Fruit fly (Drosophila melanogaster) whole organism, pupa: ENCODE results near the gene Spn75F.
A peak's percentile ranks its signal among the peaks of the same experiment; 100 is the strongest.

Experiments
- CG10348 ChIP-seq: fragments of 200-800 bp; sonication (Bioruptor generic); IDR thresholded peaks from 2 replicates; pipeline ENCODE4 v1.3.6; 2022; ENCODE audit warnings: missing biosample characterization, missing genetic modification characterization
- CG8159 ChIP-seq: fragments of 200-800 bp; sonication (Bioruptor generic); optimal IDR thresholded peaks from 3 replicates; lab custom pipeline; 2018; ENCODE audit warnings: missing biosample characterization, mild to moderate bottlenecking, missing genetic modification characterization, moderate library complexity
- Snoo ChIP-seq: fragments of 200-800 bp; sonication (Bioruptor generic); optimal IDR thresholded peaks from 3 replicates; lab custom pipeline; 2017; ENCODE audit warnings: missing biosample characterization, mild to moderate bottlenecking, missing genetic modification characterization, inconsistent platforms

DNA sequence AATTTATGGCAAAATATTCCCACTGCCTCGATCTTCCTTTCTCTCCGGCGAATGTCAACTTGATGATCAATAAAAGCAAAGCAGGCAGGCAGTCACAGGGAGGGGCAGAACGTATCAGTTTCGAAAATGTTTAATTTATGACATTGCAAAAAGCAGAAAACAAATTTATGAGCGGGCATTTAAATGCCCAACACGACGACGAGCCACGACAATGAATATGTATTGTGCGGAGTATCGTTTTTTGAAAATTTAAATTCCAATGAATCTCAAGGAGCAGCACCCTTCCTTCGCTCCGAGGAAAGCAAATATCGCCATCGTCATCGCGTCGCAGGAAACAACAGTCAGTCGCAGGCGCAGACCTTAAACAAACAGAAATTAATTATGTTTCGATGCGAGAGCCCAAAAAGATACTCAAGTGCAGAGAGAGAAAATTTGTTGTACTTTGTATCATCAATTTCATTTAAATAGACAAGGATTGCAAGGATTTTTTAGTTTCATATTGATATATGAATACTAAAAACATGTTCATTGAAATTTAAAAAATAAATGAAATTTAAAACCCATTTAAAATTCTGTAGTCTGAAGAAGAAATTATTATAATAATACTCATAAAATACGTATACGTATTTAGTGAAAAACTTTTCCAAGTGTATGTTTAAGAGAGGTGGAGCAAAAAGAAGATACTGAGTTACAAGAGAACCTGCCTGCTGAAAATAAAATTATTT, 33.3 kb upstream of the Spn75F start:
- TF ChIP-seq Snoo (tag; lab: Kevin White, UChicago) (peak; percentile 72), CG10348 (no peak), CG8159 (tag; lab: Kevin White, UChicago) (peak; percentile 89)
